Worm (Caenorhabditis elegans) whole organism, late embryonic: ENCODE results near the gene T27A10.5.

Experiments used
- C38D4.7 ChIP-seq: fragments of 200-800 bp; sonication (Bioruptor generic); optimal IDR thresholded peaks from 2 replicates; lab custom pipeline; 2018; ENCODE audit warnings: mild to moderate bottlenecking, missing genetic modification characterization, moderate library complexity, missing compliant biosample characterization
- F13H6.1 ChIP-seq: sonication (generic microtip); optimal IDR thresholded peaks from 2 replicates; lab custom pipeline; 2016; ENCODE audit warnings: missing genetic modification characterization, missing compliant biosample characterization
- K02D7.2 ChIP-seq: sonication (generic microtip); optimal IDR thresholded peaks from 2 replicates; lab custom pipeline; 2017; ENCODE audit warnings: mild to moderate bottlenecking, missing genetic modification characterization, missing compliant biosample characterization
- K09A11.1 ChIP-seq: sonication (generic microtip); optimal IDR thresholded peaks from 2 replicates; lab custom pipeline; 2017; ENCODE audit warnings: antibody characterized with exemption, mild to moderate bottlenecking, missing genetic modification characterization, missing compliant biosample characterization; ENCODE audit not compliant: insufficient read depth
- T23F11.4 ChIP-seq: fragments of 200-800 bp; sonication (Bioruptor generic); optimal IDR thresholded peaks from 2 replicates; lab custom pipeline; 2018; ENCODE audit warnings: mild to moderate bottlenecking, missing genetic modification characterization, missing compliant biosample characterization
- ceh-14 ChIP-seq: sonication (generic microtip); optimal IDR thresholded peaks from 2 replicates; lab custom pipeline; 2016; ENCODE audit warnings: missing genotype, missing genetic modification characterization, missing compliant biosample characterization
- ceh-2 ChIP-seq: sonication (generic microtip); optimal IDR thresholded peaks from 2 replicates; lab custom pipeline; 2016; ENCODE audit warnings: missing genotype, missing genetic modification characterization, missing compliant biosample characterization
- ceh-31 ChIP-seq: sonication (generic microtip); optimal IDR thresholded peaks from 2 replicates; lab custom pipeline; 2016; ENCODE audit warnings: missing genetic modification characterization, missing compliant biosample characterization
- ceh-6 ChIP-seq: fragments of 200-800 bp; sonication (Bioruptor generic); optimal IDR thresholded peaks from 2 replicates; lab custom pipeline; 2018; ENCODE audit warnings: mild to moderate bottlenecking, missing genetic modification characterization, missing compliant biosample characterization
- dmd-4 ChIP-seq: sonication (generic microtip); optimal IDR thresholded peaks from 2 replicates; lab custom pipeline; 2016; ENCODE audit warnings: borderline replicate concordance, missing genetic modification characterization, missing compliant biosample characterization
- ets-4 ChIP-seq: sonication (generic microtip); optimal IDR thresholded peaks from 2 replicates; lab custom pipeline; 2016; ENCODE audit warnings: missing genetic modification characterization, missing compliant biosample characterization
- fkh-6 ChIP-seq: sonication (generic microtip); optimal IDR thresholded peaks from 2 replicates; lab custom pipeline; 2016; ENCODE audit warnings: missing genetic modification characterization, missing compliant biosample characterization
- hlh-15 ChIP-seq: sonication (generic microtip); optimal IDR thresholded peaks from 2 replicates; lab custom pipeline; 2016; ENCODE audit warnings: missing genetic modification characterization, missing compliant biosample characterization
- hlh-30 ChIP-seq: sonication (generic microtip); optimal IDR thresholded peaks from 2 replicates; lab custom pipeline; 2017; ENCODE audit warnings: antibody characterized with exemption, missing genetic modification characterization, missing compliant biosample characterization; ENCODE audit not compliant: insufficient read depth
- hlh-8 ChIP-seq: sonication (generic microtip); optimal IDR thresholded peaks from 2 replicates; lab custom pipeline; 2016; ENCODE audit warnings: missing genotype, missing genetic modification characterization, missing compliant biosample characterization
- lim-6 ChIP-seq: sonication (generic microtip); optimal IDR thresholded peaks from 2 replicates; lab custom pipeline; 2016; ENCODE audit warnings: missing genetic modification characterization, missing compliant biosample characterization
- lin-11 ChIP-seq: fragments of 200-800 bp; sonication (Bioruptor generic); optimal IDR thresholded peaks from 2 replicates; lab custom pipeline; 2018; ENCODE audit warnings: mild to moderate bottlenecking, missing genetic modification characterization, missing compliant biosample characterization
- madf-2 ChIP-seq: sonication (generic microtip); optimal IDR thresholded peaks from 2 replicates; lab custom pipeline; 2017; ENCODE audit warnings: missing genetic modification characterization, missing compliant biosample characterization
- mec-3 ChIP-seq: sonication (generic microtip); optimal IDR thresholded peaks from 2 replicates; lab custom pipeline; 2016; ENCODE audit warnings: borderline replicate concordance, missing genetic modification characterization, missing compliant biosample characterization
- nfya-1 ChIP-seq: sonication (generic microtip); optimal IDR thresholded peaks from 2 replicates; lab custom pipeline; 2017; ENCODE audit warnings: missing genetic modification characterization, mild to moderate bottlenecking, missing compliant biosample characterization, antibody characterized with exemption, moderate library complexity
- nhr-11 ChIP-seq: fragments of 150-350 bp; optimal IDR thresholded peaks from 2 replicates; lab custom pipeline; 2014; ENCODE audit warnings: missing biosample characterization, missing genetic modification characterization
- nhr-232 ChIP-seq: sonication (generic microtip); optimal IDR thresholded peaks from 2 replicates; lab custom pipeline; 2016; ENCODE audit warnings: missing genetic modification characterization, missing compliant biosample characterization
- odd-2 ChIP-seq: sonication (generic microtip); optimal IDR thresholded peaks from 2 replicates; lab custom pipeline; 2017; ENCODE audit warnings: antibody characterized with exemption, mild to moderate bottlenecking, missing genetic modification characterization, missing compliant biosample characterization
- pag-3 ChIP-seq: sonication (generic microtip); optimal IDR thresholded peaks from 2 replicates; lab custom pipeline; 2016; ENCODE audit warnings: missing compliant biosample characterization, missing genetic modification characterization, borderline replicate concordance
- pax-1 ChIP-seq: fragments of 150-350 bp; optimal IDR thresholded peaks from 2 replicates; lab custom pipeline; 2014; ENCODE audit warnings: missing biosample characterization, missing genetic modification characterization
- ref-2 ChIP-seq: sonication (generic microtip); optimal IDR thresholded peaks from 2 replicates; lab custom pipeline; 2016; ENCODE audit warnings: missing genetic modification characterization, missing compliant biosample characterization
- rnt-1 ChIP-seq: sonication (generic microtip); optimal IDR thresholded peaks from 2 replicates; lab custom pipeline; 2016; ENCODE audit warnings: missing genetic modification characterization, missing compliant biosample characterization
- sox-4 ChIP-seq: sonication (generic microtip); optimal IDR thresholded peaks from 2 replicates; lab custom pipeline; 2017; ENCODE audit warnings: mild to moderate bottlenecking, missing genetic modification characterization, inconsistent platforms, missing compliant biosample characterization
- tbx-2 ChIP-seq: sonication (generic microtip); optimal IDR thresholded peaks from 2 replicates; lab custom pipeline; 2016; ENCODE audit warnings: missing genetic modification characterization, missing compliant biosample characterization
- tbx-7 ChIP-seq: sonication (generic microtip); optimal IDR thresholded peaks from 2 replicates; lab custom pipeline; 2016; ENCODE audit warnings: missing genotype, missing genetic modification characterization, missing compliant biosample characterization
- ttx-3 ChIP-seq: sonication (generic microtip); optimal IDR thresholded peaks from 2 replicates; lab custom pipeline; 2016; ENCODE audit warnings: missing genetic modification reagents, missing genetic modification characterization, missing compliant biosample characterization
- unc-3 ChIP-seq, 2 experiments: fragments of 200-800 bp in 1 of 2; sonication (Bioruptor generic) in 1 of 2; sonication (generic microtip) in 1 of 2; conservative IDR thresholded peaks in 1 of 2; optimal IDR thresholded peaks in 1 of 2; 2 replicates each; pipeline versions ENCODE4 v1.3.6 to Lab custom; 2016 to 2022; ENCODE audit warnings: missing compliant biosample characterization in 2 of 2, missing genetic modification characterization in 2 of 2, missing genetic modification reagents in 1 of 2
- unc-42 ChIP-seq: sonication (generic microtip); optimal IDR thresholded peaks from 2 replicates; lab custom pipeline; 2016; ENCODE audit warnings: missing genotype, missing genetic modification characterization, missing compliant biosample characterization
- unc-55 ChIP-seq: sonication (generic microtip); optimal IDR thresholded peaks from 2 replicates; lab custom pipeline; 2017; ENCODE audit warnings: missing biosample characterization, missing genetic modification reagents, missing genetic modification characterization

T27A10.5 gene

ce11 chrX:3542242-3542641, 31.1 kb downstream of the T27A10.5 start, which contains the start of gene rgs-7:
TSS of gene rgs-7 (plus strand) at chrX:3542542.
- TF ChIP-seq ttx-3 (no peak), fkh-6 (tag; lab: Kevin White, UChicago) (no peak), lin-11 (no peak), ceh-31 (tag; lab: Kevin White, UChicago) (no peak), nfya-1 (tag; lab: Kevin White, UChicago) (no peak), odd-2 (tag; lab: Kevin White, UChicago) (no peak), ceh-2 (tag; lab: Kevin White, UChicago) (no peak), ceh-6 (GFP tag; lab: Kevin White, UChicago) (no peak), hlh-8 (no peak), madf-2 (tag; lab: Kevin White, UChicago) (no peak), T23F11.4 (no peak), K09A11.1 (tag; lab: Kevin White, UChicago) (no peak), ets-4 (tag; lab: Kevin White, UChicago) (no peak), mec-3 (tag; lab: Kevin White, UChicago) (no peak), C38D4.7 (GFP tag; lab: Kevin White, UChicago) (no peak), nhr-11 (tag; lab: Kevin White, UChicago) (no peak), K02D7.2 (tag; lab: Kevin White, UChicago) (no peak)
- TF ChIP-seq, all 69 proteins: peak for 0

ce11 chrX:3540861-3541260, 32.5 kb downstream of the T27A10.5 start:
- TF ChIP-seq nfya-1 (tag; lab: Kevin White, UChicago), result peak; percentile 25
- TF ChIP-seq F13H6.1 (tag; lab: Kevin White, UChicago), result no peak
- peak; percentile 69 for TF ChIP-seq unc-55 (GFP tag; lab: Kevin White, UChicago)
- peak; percentile 11 for TF ChIP-seq tbx-2
- TF ChIP-seq ref-2 (tag; lab: Kevin White, UChicago), result peak; percentile 44
- no peak for TF ChIP-seq lim-6
- TF ChIP-seq unc-42 (tag; lab: Kevin White, UChicago), result peak; percentile 25
- TF ChIP-seq ceh-31 (tag; lab: Kevin White, UChicago), result peak; percentile 66
- TF ChIP-seq hlh-8, result no peak
- no peak for TF ChIP-seq dmd-4
- TF ChIP-seq rnt-1 (tag; lab: Kevin White, UChicago), result peak; percentile 22
- TF ChIP-seq hlh-30 (tag; lab: Kevin White, UChicago), result peak; percentile 61
- TF ChIP-seq, all 69 proteins: peak for 8

ce11 chrX:3538067-3538466, 35.3 kb downstream of the T27A10.5 start:
- TF ChIP-seq tbx-7 (tag; lab: Kevin White, UChicago) (no peak), ceh-31 (tag; lab: Kevin White, UChicago) (no peak), ceh-14 (tag; lab: Kevin White, UChicago) (no peak), unc-3 (GFP tag; conservative IDR thresholded peaks at IDR 0.05; lab: Robert Waterston, UW) (no peak), unc-3 (tag; optimal IDR thresholded peaks at IDR 0.05; lab: Kevin White, UChicago) (no peak), ceh-6 (GFP tag; lab: Kevin White, UChicago) (no peak), hlh-15 (tag; lab: Kevin White, UChicago) (no peak), pax-1 (no peak), ref-2 (tag; lab: Kevin White, UChicago) (no peak), pag-3 (no peak), F13H6.1 (tag; lab: Kevin White, UChicago) (no peak), sox-4 (tag; lab: Kevin White, UChicago) (no peak), ttx-3 (no peak)

ce11 chrX:3537335-3537734, 36.0 kb downstream of the T27A10.5 start, which contains the start of gene gyg-1:
TSS of gene gyg-1 (plus strand) at chrX:3537635.
- TF ChIP-seq nhr-232, result peak; percentile 9
- no peak for TF ChIP-seq hlh-30 (tag; lab: Kevin White, UChicago)
